Fruit fly (Drosophila melanogaster): ENCODE data around the gene CG42592.

dm6 chr3R:29838751-29839150 is 2.7 kb upstream of the CG42592 start:
- TF ChIP-seq Crg-1 (GFP tag; optimal IDR thresholded peaks at IDR 0.05), result no peak
- no peak for TF ChIP-seq toe (GFP tag; optimal IDR thresholded peaks at IDR 0.05)
- no peak for TF ChIP-seq CG14711 (tag; optimal IDR thresholded peaks at IDR 0.05)
- no peak for TF ChIP-seq CG1620 (GFP tag; optimal IDR thresholded peaks at IDR 0.05)
- TF ChIP-seq CG7101 (tag; optimal IDR thresholded peaks at IDR 0.05), result no peak
- TF ChIP-seq cnc (optimal IDR thresholded peaks at IDR 0.05), result no peak
- TF ChIP-seq Hr96 (GFP tag; optimal IDR thresholded peaks at IDR 0.05), result no peak
- no peak for TF ChIP-seq Mnt (GFP tag; optimal IDR thresholded peaks at IDR 0.05)

Measured in whole organism, adult.